Worm (Caenorhabditis elegans): Measurements from ENCODE around the gene kqt-3.

kqt-3 gene

ce11 chrII:13737751-13738525 is 41.9 kb downstream of the kqt-3 start (continued):
- TF ChIP-seq dmd-9 (GFP tag; IDR thresholded peaks at IDR 0.05), result no peak
- TF ChIP-seq madf-9 (GFP tag; conservative IDR thresholded peaks at IDR 0.05), result no peak
- no peak for TF ChIP-seq F26F4.8 (GFP tag; conservative IDR thresholded peaks at IDR 0.05)
- TF ChIP-seq mxl-3 (GFP tag; optimal IDR thresholded peaks at IDR 0.05), result peak; percentile 52
- TF ChIP-seq ceh-28 (tag; optimal IDR thresholded peaks at IDR 0.05), result no peak
- 0 out of 2 replicates have a peak, but pooled peaks have one; percentile 51 for TF ChIP-seq nhr-42 (GFP tag; IDR thresholded peaks at IDR 0.05)
- TF ChIP-seq lsy-2 (tag; optimal IDR thresholded peaks at IDR 0.05), result peak in 1 of 2 experiments; percentile 1
- TF ChIP-seq lin-39 (tag; optimal IDR thresholded peaks at IDR 0.05), result no peak
- no peak for TF ChIP-seq lin-15B (tag; optimal IDR thresholded peaks at IDR 0.05)
- TF ChIP-seq ztf-7 (tag; optimal IDR thresholded peaks at IDR 0.05), result no peak
- TF ChIP-seq rbr-2 (tag; optimal IDR thresholded peaks at IDR 0.05), result no peak
- TF ChIP-seq nhr-111 (GFP tag; optimal IDR thresholded peaks at IDR 0.05), result no peak
- TF ChIP-seq nhr-25 (tag; optimal IDR thresholded peaks at IDR 0.05; ENCODE audit: borderline replicate concordance, insufficient read depth), result no peak
- TF ChIP-seq nhr-11 (tag; optimal IDR thresholded peaks at IDR 0.05), result no peak
- TF ChIP-seq nhr-77 (tag; optimal IDR thresholded peaks at IDR 0.05), result peak; percentile 84
- TF ChIP-seq ama-1 (optimal IDR thresholded peaks at IDR 0.05), result no peak
- no peak for TF ChIP-seq sdz-12 (GFP tag; optimal IDR thresholded peaks at IDR 0.05)
- TF ChIP-seq hmg-1.1 (GFP tag; IDR thresholded peaks at IDR 0.05), result no peak
- TF ChIP-seq jun-1 (tag; optimal IDR thresholded peaks at IDR 0.05), result no peak
- peak in 1 of 2 experiments; percentile 22 for TF ChIP-seq hif-1 (tag; optimal IDR thresholded peaks at IDR 0.05)
- no peak for TF ChIP-seq zag-1 (tag; optimal IDR thresholded peaks at IDR 0.05)
- peak; percentile 67 for TF ChIP-seq nhr-28 (tag; optimal IDR thresholded peaks at IDR 0.05)
- TF ChIP-seq nhr-48 (tag; optimal IDR thresholded peaks at IDR 0.05), result peak; percentile 51
- TF ChIP-seq T26A8.4 (GFP tag; IDR thresholded peaks at IDR 0.05), result no peak
- TF ChIP-seq ceh-32 (tag; optimal IDR thresholded peaks at IDR 0.05; ENCODE audit: poor library complexity), result no peak
- TF ChIP-seq unc-39 (tag; optimal IDR thresholded peaks at IDR 0.05), result no peak
- TF ChIP-seq lir-3 (tag; optimal IDR thresholded peaks at IDR 0.05), result no peak
- no peak for TF ChIP-seq nhr-41 (GFP tag; IDR thresholded peaks at IDR 0.05)
- TF ChIP-seq mep-1 (tag; optimal IDR thresholded peaks at IDR 0.05), result no peak
- no peak for TF ChIP-seq Y75B8A.6 (GFP tag; IDR thresholded peaks at IDR 0.05)
- TF ChIP-seq vab-7 (GFP tag; IDR thresholded peaks at IDR 0.05), result no peak
- no peak for TF ChIP-seq unc-130 (GFP tag; optimal IDR thresholded peaks at IDR 0.05)
- TF ChIP-seq aha-1 (tag), result peak; percentile 42
- TF ChIP-seq lin-1 (GFP tag; IDR thresholded peaks at IDR 0.05), result 0 out of 2 replicates have a peak, but pooled peaks have one; percentile 12
- TF ChIP-seq dmd-6 (GFP tag; IDR thresholded peaks at IDR 0.05), result peak; percentile 61
- TF ChIP-seq mdt-29 (GFP tag; IDR thresholded peaks at IDR 0.05), result no peak
- TF ChIP-seq egl-43 (GFP tag; IDR thresholded peaks at IDR 0.05), result no peak

- TF ChIP-seq aha-1 (tag) (peak; percentile 83), F49E8.2 (tag; optimal IDR thresholded peaks at IDR 0.05; ENCODE audit: borderline replicate concordance) (no peak), php-3 (GFP tag; IDR thresholded peaks at IDR 0.05) (no peak), dve-1 (tag; optimal IDR thresholded peaks at IDR 0.05; ENCODE audit: insufficient read depth) (no peak), ztf-11 (tag; optimal IDR thresholded peaks at IDR 0.05) (no peak)
Observed at ce11 chrII:13739423-13739822, 43.3 kb downstream of the kqt-3 start.
